Fruit fly (Drosophila melanogaster) whole organism, wandering third instar larva: ENCODE measurements around the gene mav.
A peak's percentile ranks its signal among the peaks of the same experiment; 100 is the strongest.

Source experiments
- CG32264 ChIP-seq: fragments of 200-800 bp; sonication (Bioruptor generic); optimal IDR thresholded peaks from 2 replicates; lab custom pipeline; 2016; ENCODE audit warnings: missing biosample characterization, missing genetic modification characterization
- CG9705 ChIP-seq: fragments of 200-800 bp; sonication (Bioruptor generic); optimal IDR thresholded peaks from 2 replicates; lab custom pipeline; 2018; ENCODE audit warnings: missing biosample characterization, mild to moderate bottlenecking, missing genetic modification characterization
- CrebA ChIP-seq: fragments of 200-800 bp; sonication (Bioruptor generic); optimal IDR thresholded peaks from 2 replicates; lab custom pipeline; 2016; ENCODE audit warnings: missing biosample characterization, mild to moderate bottlenecking, missing genetic modification characterization, borderline replicate concordance
- Dfd ChIP-seq: fragments of >200 bp; optimal IDR thresholded peaks from 2 replicates; lab custom pipeline; 2017; ENCODE audit warnings: missing biosample characterization, missing genetic modification characterization
- Dif ChIP-seq: fragments of 200-275, 200-300 bp; sonication (Bioruptor generic); optimal IDR thresholded peaks from 2 replicates; lab custom pipeline; 2018; ENCODE audit warnings: missing biosample characterization, missing genetic modification characterization; ENCODE audit not compliant: partially characterized antibody
- GATAd ChIP-seq: sonication (Bioruptor generic); optimal IDR thresholded peaks from 2 replicates; lab custom pipeline; 2016; ENCODE audit warnings: missing biosample characterization, missing genetic modification characterization
- HLH106 ChIP-seq: fragments of 200-800 bp; optimal IDR thresholded peaks from 3 replicates; lab custom pipeline; 2019; ENCODE audit warnings: missing biosample characterization, mild to moderate bottlenecking, missing genetic modification characterization, moderate library complexity
- Hnf4 ChIP-seq: fragments of 200-800 bp; sonication (Bioruptor generic); optimal IDR thresholded peaks from 2 replicates; lab custom pipeline; 2016; ENCODE audit warnings: missing biosample characterization, mild to moderate bottlenecking, missing genetic modification characterization
- Hr78 ChIP-seq: fragments of >200 bp; optimal IDR thresholded peaks from 2 replicates; lab custom pipeline; 2017; ENCODE audit warnings: missing biosample characterization, missing genetic modification characterization
- Hr83 ChIP-seq: fragments of 200-300 bp; sonication (Bioruptor generic); optimal IDR thresholded peaks from 2 replicates; lab custom pipeline; 2016; ENCODE audit warnings: missing biosample characterization, mild to moderate bottlenecking, missing genetic modification characterization, moderate library complexity; ENCODE audit not compliant: poor library complexity, severe bottlenecking
- Jra ChIP-seq: sonication (Bioruptor generic); optimal IDR thresholded peaks from 2 replicates; lab custom pipeline; 2016; ENCODE audit warnings: missing biosample characterization, missing genetic modification characterization
- Mio ChIP-seq: sonication (Bioruptor generic); optimal IDR thresholded peaks from 2 replicates; lab custom pipeline; 2016; ENCODE audit warnings: missing biosample characterization, missing genetic modification characterization
- Myc ChIP-seq: fragments of >200 bp; optimal IDR thresholded peaks from 2 replicates; lab custom pipeline; 2017
- N ChIP-seq: fragments of >200 bp; optimal IDR thresholded peaks from 2 replicates; lab custom pipeline; 2018; ENCODE audit warnings: missing biosample characterization, missing external identifiers, missing genetic modification characterization
- OdsH ChIP-seq: fragments of 200-800 bp; sonication (Bioruptor generic); optimal IDR thresholded peaks from 2 replicates; lab custom pipeline; 2016; ENCODE audit warnings: missing biosample characterization, mild to moderate bottlenecking, missing genetic modification characterization
- Rel ChIP-seq, 2 experiments: fragments of 200-800 bp; sonication (Bioruptor generic) in 1 of 2; optimal IDR thresholded peaks; 2 replicates in 1 of 2; 3 replicates in 1 of 2; lab custom pipeline; 2016 to 2019; ENCODE audit warnings: mild to moderate bottlenecking in 2 of 2, missing biosample characterization in 2 of 2, missing genetic modification characterization in 2 of 2, moderate library complexity in 1 of 2
- Sp1 ChIP-seq: fragments of 200-800 bp; sonication (Bioruptor generic); optimal IDR thresholded peaks from 3 replicates; lab custom pipeline; 2019; ENCODE audit warnings: missing biosample characterization, mild to moderate bottlenecking, missing genetic modification characterization, moderate library complexity
- Vsx2 ChIP-seq: fragments of 200-300, 225-300 bp; sonication (Bioruptor generic); optimal IDR thresholded peaks from 2 replicates; lab custom pipeline; 2018; ENCODE audit warnings: missing biosample characterization, missing genetic modification characterization; ENCODE audit not compliant: partially characterized antibody
- br ChIP-seq: fragments of 200-800 bp; sonication (Bioruptor generic); optimal IDR thresholded peaks from 2 replicates; lab custom pipeline; 2016; ENCODE audit warnings: missing biosample characterization, missing genetic modification characterization
- brk ChIP-seq: fragments of 200-800 bp; sonication (Bioruptor generic); optimal IDR thresholded peaks from 2 replicates; lab custom pipeline; 2016; ENCODE audit warnings: missing biosample characterization, mild to moderate bottlenecking, missing genetic modification characterization
- dmrt93B ChIP-seq: fragments of 200-800 bp; sonication (Bioruptor generic); optimal IDR thresholded peaks from 2 replicates; lab custom pipeline; 2018; ENCODE audit warnings: missing biosample characterization, mild to moderate bottlenecking, missing genetic modification characterization
- dsf ChIP-seq: sonication (Bioruptor generic); optimal IDR thresholded peaks from 2 replicates; lab custom pipeline; 2016; ENCODE audit warnings: missing biosample characterization, missing genetic modification characterization, borderline replicate concordance
- ey ChIP-seq: fragments of 200-800 bp; sonication (Bioruptor generic); optimal IDR thresholded peaks from 2 replicates; lab custom pipeline; 2016; ENCODE audit warnings: missing biosample characterization, missing genetic modification characterization
- foxo ChIP-seq, 2 experiments: fragments of 200-800 bp; sonication (Bioruptor generic); optimal IDR thresholded peaks; 2 replicates in 1 of 2; 3 replicates in 1 of 2; lab custom pipeline; 2016 to 2017; ENCODE audit warnings: missing biosample characterization in 2 of 2, missing genetic modification characterization in 2 of 2
- h ChIP-seq: fragments of 200-800 bp; sonication (Bioruptor generic); optimal IDR thresholded peaks from 3 replicates; lab custom pipeline; 2016; ENCODE audit warnings: missing biosample characterization, mild to moderate bottlenecking, missing genetic modification characterization
- jim ChIP-seq: fragments of 175-275, 200-325 bp; sonication (Bioruptor generic); optimal IDR thresholded peaks from 2 replicates; lab custom pipeline; 2016; ENCODE audit warnings: missing biosample characterization, mild to moderate bottlenecking, missing genetic modification characterization
- lola ChIP-seq: fragments of >200 bp; optimal IDR thresholded peaks from 2 replicates; lab custom pipeline; 2017; ENCODE audit warnings: missing biosample characterization, missing genetic modification characterization
- pan ChIP-seq: fragments of >200 bp; optimal IDR thresholded peaks from 2 replicates; lab custom pipeline; 2017
- psq ChIP-seq: fragments of 200-800 bp; sonication (Bioruptor generic); optimal IDR thresholded peaks from 3 replicates; lab custom pipeline; 2017; ENCODE audit warnings: missing biosample characterization, mild to moderate bottlenecking, missing genetic modification characterization, moderate library complexity
- rgr ChIP-seq: fragments of 200-800 bp; sonication (Bioruptor generic); optimal IDR thresholded peaks from 3 replicates; lab custom pipeline; 2016; ENCODE audit warnings: missing biosample characterization, mild to moderate bottlenecking, missing genetic modification characterization
- sage ChIP-seq: fragments of 200-800 bp; sonication (Bioruptor generic); optimal IDR thresholded peaks from 2 replicates; lab custom pipeline; 2016; ENCODE audit warnings: missing biosample characterization, mild to moderate bottlenecking, missing genetic modification characterization
- sv ChIP-seq: fragments of 200-800 bp; sonication (Bioruptor generic); optimal IDR thresholded peaks from 3 replicates; lab custom pipeline; 2016; ENCODE audit warnings: missing biosample characterization, missing genetic modification characterization
- tai ChIP-seq: sonication (Bioruptor generic); optimal IDR thresholded peaks from 2 replicates; lab custom pipeline; 2016; ENCODE audit warnings: missing biosample characterization, missing genetic modification characterization
- usp ChIP-seq: fragments of >200 bp; optimal IDR thresholded peaks from 2 replicates; lab custom pipeline; 2017; ENCODE audit warnings: missing biosample characterization, missing genetic modification characterization
- woc ChIP-seq: sonication (Bioruptor generic); optimal IDR thresholded peaks from 2 replicates; lab custom pipeline; 2016; ENCODE audit warnings: missing biosample characterization, mild to moderate bottlenecking, missing genetic modification characterization

mav gene

DNA sequence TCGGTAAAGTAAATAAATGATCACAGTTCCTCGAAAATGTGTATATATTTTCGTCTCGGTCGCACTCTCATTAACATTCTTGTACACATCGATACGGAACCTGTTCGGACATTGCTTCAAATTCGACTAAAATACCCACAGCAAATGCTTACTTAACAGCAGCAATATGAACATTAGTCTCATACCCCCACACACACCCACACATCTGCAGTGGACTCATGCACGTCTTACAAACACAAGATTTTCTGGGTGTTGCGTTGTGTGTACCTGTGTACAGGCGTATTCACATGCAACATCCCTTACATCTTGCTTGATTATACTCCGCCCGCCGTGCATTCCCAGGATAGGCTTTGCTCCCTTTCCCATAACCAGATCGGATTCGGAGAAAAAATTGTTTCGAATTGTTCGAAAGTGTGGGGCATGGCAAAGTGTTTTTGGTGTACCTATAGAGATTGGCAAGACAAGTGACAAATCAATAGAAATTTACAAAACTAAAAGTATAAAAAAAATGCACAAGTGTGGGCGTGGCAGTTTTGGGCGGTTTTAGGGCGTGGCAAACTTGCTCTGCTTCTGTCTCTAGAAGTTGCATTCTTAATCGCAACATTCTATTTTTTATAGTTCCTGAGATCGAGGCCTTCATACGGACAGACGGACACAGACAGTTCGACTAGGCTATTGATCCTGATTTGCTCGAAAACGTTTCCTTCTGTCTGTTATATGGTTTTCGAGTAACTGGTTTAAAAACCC lies at the start of gene mav:
Gene mav, minus strand, starts transcription at position 134 of the 747 bp plus-strand sequence.
- peak; percentile 56 for TF ChIP-seq Vsx2 (GFP tag; lab: Kevin White, UChicago)
- no peak for TF ChIP-seq Myc
- TF ChIP-seq Dfd (GFP tag; lab: Kevin White, UChicago) = peak; percentile 57
- no peak for TF ChIP-seq OdsH (GFP tag; lab: Kevin White, UChicago)
- TF ChIP-seq br (GFP tag; lab: Kevin White, UChicago) = no peak
- no peak for TF ChIP-seq Sp1 (GFP tag; lab: Kevin White, UChicago)
- TF ChIP-seq Hr78 (GFP tag; lab: Kevin White, UChicago) = no peak
- TF ChIP-seq CG32264 (GFP tag; lab: Kevin White, UChicago) = no peak
- no peak for TF ChIP-seq GATAd (GFP tag; lab: Kevin White, UChicago)
- no peak for TF ChIP-seq dmrt93B (GFP tag; lab: Kevin White, UChicago)
- peak; percentile 38 for TF ChIP-seq Dif (GFP tag; lab: Kevin White, UChicago)
- no peak for TF ChIP-seq brk
- TF ChIP-seq lola = no peak
- no peak for TF ChIP-seq dsf (GFP tag; lab: Kevin White, UChicago)
- TF ChIP-seq ey (GFP tag; lab: Kevin White, UChicago) = no peak
- no peak for TF ChIP-seq Rel (GFP tag; optimal IDR thresholded peaks at IDR 0.05; lab: Kevin White, UChicago)
- no peak for TF ChIP-seq Rel (tag; optimal IDR thresholded peaks at IDR 0.05; lab: Kevin White, UChicago)
- no peak for TF ChIP-seq N (GFP tag; lab: Kevin White, UChicago)
- TF ChIP-seq Mio (GFP tag; lab: Kevin White, UChicago) = no peak
- TF ChIP-seq rgr (GFP tag; lab: Kevin White, UChicago) = no peak

DNA sequence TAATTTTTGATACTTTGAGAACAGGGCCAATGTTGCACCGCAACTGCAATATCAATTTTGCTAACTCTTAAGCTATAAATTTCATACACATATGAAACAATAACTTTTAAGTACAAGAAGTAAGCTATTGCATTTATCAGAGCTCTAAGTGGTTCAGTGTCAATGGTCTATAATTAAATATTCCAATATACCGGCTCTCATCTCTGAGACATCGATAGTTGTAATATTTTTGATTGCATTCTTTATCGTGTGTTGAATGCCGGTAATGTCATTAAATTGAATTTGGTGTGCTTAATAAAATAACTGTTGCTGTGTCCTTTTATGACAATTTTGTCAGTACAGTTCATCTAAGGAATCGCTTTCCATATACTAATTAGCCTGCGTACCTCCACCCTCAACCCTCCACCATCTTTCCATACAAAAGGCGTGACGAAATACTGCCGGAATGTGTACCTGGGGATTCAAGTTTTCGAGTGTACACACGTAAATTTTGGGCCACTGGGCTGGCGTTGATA lies 45.1 kb upstream of the mav start, which contains the start of gene CG11360:
Gene CG11360, plus strand, starts transcription at position 238 of the 515 bp plus-strand sequence.
- TF ChIP-seq tai (GFP tag; lab: Kevin White, UChicago) (peak; percentile 42), OdsH (GFP tag; lab: Kevin White, UChicago) (no peak), woc (peak; percentile 81), h (GFP tag; lab: Kevin White, UChicago) (no peak), Dif (GFP tag; lab: Kevin White, UChicago) (no peak), N (GFP tag; lab: Kevin White, UChicago) (peak; percentile 96), ey (GFP tag; lab: Kevin White, UChicago) (peak; percentile 19), Jra (GFP tag; lab: Kevin White, UChicago) (peak; percentile 8), Hr83 (GFP tag; lab: Kevin White, UChicago) (peak; percentile 11), Myc (peak; percentile 4), Hr78 (GFP tag; lab: Kevin White, UChicago) (peak; percentile 76)

DNA sequence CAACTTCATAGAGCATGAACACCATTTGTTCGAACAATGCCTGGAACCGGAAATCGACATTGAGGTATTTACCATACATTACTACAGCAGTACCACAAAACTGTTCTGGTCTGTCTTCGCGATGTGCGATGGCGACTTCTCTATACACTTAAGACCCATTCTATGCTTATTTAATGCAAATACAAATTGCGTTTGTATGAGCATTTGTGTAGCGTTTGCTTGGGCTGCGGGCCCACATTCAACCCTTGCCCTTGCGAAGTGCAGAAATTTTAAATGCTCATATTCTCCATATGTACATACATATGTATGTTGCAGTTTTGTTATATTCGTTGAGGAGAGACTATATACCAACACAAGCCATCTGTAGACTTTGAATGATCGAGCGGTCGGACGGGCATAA lies 38.4 kb upstream of the mav start:
- TF ChIP-seq CrebA (GFP tag; lab: Kevin White, UChicago) (no peak), dsf (GFP tag; lab: Kevin White, UChicago) (no peak), HLH106 (tag; lab: Kevin White, UChicago) (no peak), sage (GFP tag; lab: Kevin White, UChicago) (no peak), foxo (GFP tag; optimal IDR thresholded peaks at IDR 0.05; lab: Kevin White, UChicago) (no peak), Hnf4 (no peak)

DNA sequence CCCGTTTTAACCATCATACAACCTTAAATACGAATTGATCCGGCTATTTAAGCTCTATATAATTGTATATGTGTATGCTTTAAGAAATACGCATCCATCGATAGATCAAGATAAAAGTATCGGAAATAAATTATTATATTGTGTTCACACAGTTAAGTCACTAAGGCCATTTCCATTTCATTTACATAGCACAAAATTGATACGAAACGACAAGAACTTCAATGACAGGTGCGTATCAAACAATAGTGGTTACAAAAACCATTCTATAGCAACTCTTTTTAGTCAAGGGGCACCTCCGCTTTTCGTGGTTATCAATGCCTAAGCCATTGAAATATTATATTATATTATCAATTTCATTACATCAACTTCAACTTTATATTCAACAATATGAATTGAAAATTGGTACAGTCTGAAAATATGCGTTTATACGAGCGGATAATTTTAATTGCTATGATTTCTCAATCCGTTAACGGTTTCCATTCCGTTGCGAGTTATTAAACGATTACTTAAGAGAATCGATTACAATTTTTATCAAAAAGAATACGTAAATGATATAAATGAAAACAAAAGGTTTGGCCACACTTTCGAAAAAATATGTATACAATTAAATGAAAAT lies 37.3 kb upstream of the mav start, which contains the start of the genes CG46466 and Slip1:
Gene CG46466, minus strand, starts transcription at position 70 of the 616 bp plus-strand sequence.
Gene Slip1, plus strand, starts transcription at position 567 of the 616 bp plus-strand sequence.
- TF ChIP-seq tai (GFP tag; lab: Kevin White, UChicago) (no peak), Jra (GFP tag; lab: Kevin White, UChicago) (no peak), N (GFP tag; lab: Kevin White, UChicago) (peak; percentile 89), Hr78 (GFP tag; lab: Kevin White, UChicago) (peak; percentile 87), lola (peak; percentile 64), GATAd (GFP tag; lab: Kevin White, UChicago) (no peak), psq (GFP tag; lab: Kevin White, UChicago) (no peak), HLH106 (tag; lab: Kevin White, UChicago) (no peak), foxo (GFP tag; optimal IDR thresholded peaks at IDR 0.05; lab: Kevin White, UChicago) (no peak), br (GFP tag; lab: Kevin White, UChicago) (no peak), woc (peak; percentile 46), ey (GFP tag; lab: Kevin White, UChicago) (peak; percentile 36), usp (GFP tag; lab: Kevin White, UChicago) (no peak), Dif (GFP tag; lab: Kevin White, UChicago) (no peak), Mio (GFP tag; lab: Kevin White, UChicago) (no peak), Sp1 (GFP tag; lab: Kevin White, UChicago) (no peak), Vsx2 (GFP tag; lab: Kevin White, UChicago) (no peak), sv (GFP tag; lab: Kevin White, UChicago) (no peak), CG9705 (peak; percentile 16), sage (GFP tag; lab: Kevin White, UChicago) (no peak), Dfd (GFP tag; lab: Kevin White, UChicago) (no peak), jim (GFP tag; lab: Kevin White, UChicago) (no peak), pan (lab: Kevin White, UChicago) (no peak), h (GFP tag; lab: Kevin White, UChicago) (no peak), Hr83 (GFP tag; lab: Kevin White, UChicago) (no peak), Rel (GFP tag; optimal IDR thresholded peaks at IDR 0.05; lab: Kevin White, UChicago) (no peak), Rel (tag; optimal IDR thresholded peaks at IDR 0.05; lab: Kevin White, UChicago) (no peak), dsf (GFP tag; lab: Kevin White, UChicago) (no peak)
